Worm (Caenorhabditis elegans): ENCODE measurements around the gene T28F3.5.

DNA sequence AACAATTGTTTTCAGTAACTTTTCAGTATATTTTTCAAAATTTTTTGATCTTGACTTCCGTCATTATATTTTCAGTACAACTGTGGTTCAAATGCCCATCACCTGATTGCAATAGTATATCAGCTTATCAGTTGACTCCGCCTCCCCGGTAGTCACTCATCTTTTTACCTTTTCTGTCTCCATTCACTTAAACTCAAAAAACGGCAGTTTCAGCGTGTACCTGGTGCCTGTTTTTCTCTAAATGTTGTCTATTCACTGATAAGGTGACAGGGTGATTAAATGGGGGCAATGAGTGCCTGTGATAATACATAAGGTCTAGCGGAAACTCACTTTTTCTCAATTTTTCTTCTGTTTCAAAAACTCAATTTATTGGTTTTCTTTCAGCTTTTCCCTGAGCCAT lies 49.4 kb upstream of the T28F3.5 start, which contains the start of gene ZK550.2:
- TF ChIP-seq elt-1 (tag; optimal IDR thresholded peaks at IDR 0.05) = no peak
- no peak for TF ChIP-seq ama-1 (optimal IDR thresholded peaks at IDR 0.05)
- peak; percentile 22 for TF ChIP-seq skn-1 (tag; optimal IDR thresholded peaks at IDR 0.05)
- TF ChIP-seq pha-4 (tag; optimal IDR thresholded peaks at IDR 0.05) = peak; percentile 36
- no peak for TF ChIP-seq elt-3 (tag; optimal IDR thresholded peaks at IDR 0.05)
- TF ChIP-seq snpc-4 (tag; optimal IDR thresholded peaks at IDR 0.05) = no peak
- no peak for TF ChIP-seq egl-5 (tag; optimal IDR thresholded peaks at IDR 0.05)
- TF ChIP-seq ceh-16 (tag; optimal IDR thresholded peaks at IDR 0.05) = no peak
- TF ChIP-seq fkh-2 (tag; optimal IDR thresholded peaks at IDR 0.05) = no peak
- no peak for TF ChIP-seq nhr-11 (tag; optimal IDR thresholded peaks at IDR 0.05)
